Worm (Caenorhabditis elegans) whole organism, L2 larva: ENCODE data around the gene eps-8.

Experiments
- C34F6.9 ChIP-seq: fragments of 150-350 bp; optimal IDR thresholded peaks from 2 replicates; lab custom pipeline; 2014; ENCODE audit warnings: missing biosample characterization, missing genetic modification characterization
- F13H6.1 ChIP-seq: sonication (generic microtip); optimal IDR thresholded peaks from 2 replicates; lab custom pipeline; 2016; ENCODE audit warnings: missing genetic modification characterization, missing compliant biosample characterization
- R02D3.7 ChIP-seq: fragments of 150-350 bp; optimal IDR thresholded peaks from 2 replicates; lab custom pipeline; 2014; ENCODE audit warnings: missing biosample characterization, missing genetic modification characterization
- Y55F3AM.14 ChIP-seq: fragments of 200-800 bp; sonication (Bioruptor generic); optimal IDR thresholded peaks from 2 replicates; lab custom pipeline; 2018; ENCODE audit warnings: mild to moderate bottlenecking, missing genetic modification characterization, missing compliant biosample characterization
- ZK546.5 ChIP-seq: sonication (generic microtip); optimal IDR thresholded peaks from 2 replicates; lab custom pipeline; 2017; ENCODE audit warnings: missing biosample characterization, missing genetic modification characterization
- alr-1 ChIP-seq: fragments of 150-350 bp; optimal IDR thresholded peaks from 2 replicates; lab custom pipeline; 2014; ENCODE audit warnings: missing biosample characterization, missing genetic modification characterization
- aly-2 ChIP-seq: fragments of 150-350 bp; optimal IDR thresholded peaks from 2 replicates; lab custom pipeline; 2014; ENCODE audit warnings: missing biosample characterization, missing genetic modification characterization
- ama-1 ChIP-seq: fragments of 150-350 bp; optimal IDR thresholded peaks from 2 replicates; lab custom pipeline; 2018; ENCODE audit warnings: inconsistent platforms
- blmp-1 ChIP-seq: sonication (generic microtip); optimal IDR thresholded peaks from 2 replicates; lab custom pipeline; 2017; ENCODE audit warnings: missing genetic modification characterization, mild to moderate bottlenecking, missing compliant biosample characterization, antibody characterized with exemption, moderate library complexity; ENCODE audit not compliant: insufficient read depth
- ceh-16 ChIP-seq: fragments of 150-350 bp; optimal IDR thresholded peaks from 2 replicates; lab custom pipeline; 2014; ENCODE audit warnings: missing biosample characterization, missing genetic modification characterization
- ceh-82 ChIP-seq: fragments of 150-350 bp; optimal IDR thresholded peaks from 2 replicates; lab custom pipeline; 2014; ENCODE audit warnings: missing biosample characterization, missing genetic modification characterization
- crh-2 ChIP-seq: sonication (generic microtip); optimal IDR thresholded peaks from 2 replicates; lab custom pipeline; 2017; ENCODE audit warnings: missing biosample characterization, missing genetic modification characterization
- dmd-4 ChIP-seq: sonication (generic microtip); optimal IDR thresholded peaks from 2 replicates; lab custom pipeline; 2017; ENCODE audit warnings: missing biosample characterization, missing genetic modification characterization
- egl-27 ChIP-seq: sonication (generic microtip); optimal IDR thresholded peaks from 3 replicates; lab custom pipeline; 2017; ENCODE audit warnings: missing biosample characterization, missing genetic modification reagents, missing genetic modification characterization
- elt-1 ChIP-seq: fragments of 150-350 bp; optimal IDR thresholded peaks from 2 replicates; lab custom pipeline; 2014; ENCODE audit warnings: missing biosample characterization, missing genetic modification characterization
- elt-3 ChIP-seq: sonication (generic microtip); optimal IDR thresholded peaks from 2 replicates; lab custom pipeline; 2017; ENCODE audit warnings: missing biosample characterization, missing genetic modification characterization
- fos-1 ChIP-seq: fragments of 150-350 bp; optimal IDR thresholded peaks from 2 replicates; lab custom pipeline; 2014; ENCODE audit warnings: missing biosample characterization, missing genetic modification characterization
- gmeb-1 ChIP-seq: fragments of 150-350 bp; optimal IDR thresholded peaks from 2 replicates; lab custom pipeline; 2014; ENCODE audit warnings: missing biosample characterization, missing genetic modification characterization
- lin-11 ChIP-seq: fragments of 150-350 bp; sonication (generic microtip); optimal IDR thresholded peaks from 2 replicates; lab custom pipeline; 2014; ENCODE audit warnings: missing biosample characterization, missing genetic modification characterization, inconsistent platforms, mixed read lengths
- lin-13 ChIP-seq: fragments of 150-350 bp; optimal IDR thresholded peaks from 2 replicates; lab custom pipeline; 2014; ENCODE audit warnings: missing biosample characterization, missing genetic modification reagents, missing genetic modification characterization
- lin-39 ChIP-seq: fragments of 150-350 bp; optimal IDR thresholded peaks from 2 replicates; lab custom pipeline; 2014; ENCODE audit warnings: missing biosample characterization, missing genetic modification reagents, missing genetic modification characterization
- lsy-2 ChIP-seq, 2 experiments: fragments of 150-350 bp in 1 of 2; sonication (generic microtip) in 1 of 2; optimal IDR thresholded peaks; 2 replicates each; lab custom pipeline; 2014 to 2017; ENCODE audit warnings: missing biosample characterization in 2 of 2, missing genetic modification characterization in 2 of 2
- mab-5 ChIP-seq: fragments of 150-350 bp; optimal IDR thresholded peaks from 2 replicates; lab custom pipeline; 2014; ENCODE audit warnings: missing biosample characterization, missing genetic modification characterization
- mbf-1 ChIP-seq: sonication (generic microtip); optimal IDR thresholded peaks from 2 replicates; lab custom pipeline; 2017; ENCODE audit warnings: missing biosample characterization, missing genetic modification characterization
- mdl-1 ChIP-seq, 2 experiments: fragments of 150-350 bp in 1 of 2; sonication (generic microtip) in 1 of 2; optimal IDR thresholded peaks; 2 replicates each; lab custom pipeline; 2017; ENCODE audit warnings: missing biosample characterization in 2 of 2, missing genetic modification characterization in 2 of 2
- nhr-10 ChIP-seq: sonication (generic microtip); optimal IDR thresholded peaks from 2 replicates; lab custom pipeline; 2017; ENCODE audit warnings: missing biosample characterization, missing genetic modification characterization
- nhr-11 ChIP-seq: fragments of 150-350 bp; optimal IDR thresholded peaks from 2 replicates; lab custom pipeline; 2014; ENCODE audit warnings: missing biosample characterization, missing genetic modification characterization
- nhr-12 ChIP-seq: fragments of 150-350 bp; optimal IDR thresholded peaks from 2 replicates; lab custom pipeline; 2014; ENCODE audit warnings: missing biosample characterization, missing genetic modification characterization
- nhr-129 ChIP-seq: fragments of 150-350 bp; optimal IDR thresholded peaks from 2 replicates; lab custom pipeline; 2014; ENCODE audit warnings: missing biosample characterization, missing genetic modification characterization
- nhr-21 ChIP-seq: fragments of 150-350 bp; optimal IDR thresholded peaks from 2 replicates; lab custom pipeline; 2014; ENCODE audit warnings: missing biosample characterization, missing genetic modification characterization
- nhr-23 ChIP-seq: fragments of 150-350 bp; optimal IDR thresholded peaks from 2 replicates; lab custom pipeline; 2014; ENCODE audit warnings: missing biosample characterization, missing genetic modification reagents, missing genetic modification characterization
- nhr-237 ChIP-seq: fragments of 150-350 bp; optimal IDR thresholded peaks from 2 replicates; lab custom pipeline; 2014; ENCODE audit warnings: missing biosample characterization, missing genetic modification characterization
- nhr-25 ChIP-seq: fragments of 150-350 bp; sonication (generic microtip); optimal IDR thresholded peaks from 3 replicates; lab custom pipeline; 2014; ENCODE audit warnings: missing biosample characterization, missing genetic modification characterization
- nhr-6 ChIP-seq: fragments of 150-350 bp; optimal IDR thresholded peaks from 2 replicates; lab custom pipeline; 2014; ENCODE audit warnings: missing biosample characterization, missing genetic modification characterization
- nhr-77 ChIP-seq: fragments of 150-350 bp; optimal IDR thresholded peaks from 2 replicates; lab custom pipeline; 2014; ENCODE audit warnings: missing biosample characterization, missing genetic modification characterization
- peb-1 ChIP-seq: fragments of 150-350 bp; optimal IDR thresholded peaks from 2 replicates; lab custom pipeline; 2014; ENCODE audit warnings: missing biosample characterization, missing genetic modification characterization
- sem-4 ChIP-seq: fragments of 150-350 bp; optimal IDR thresholded peaks from 2 replicates; lab custom pipeline; 2014; ENCODE audit warnings: missing biosample characterization, missing genetic modification reagents, missing genetic modification characterization
- skn-1 ChIP-seq: sonication (generic microtip); optimal IDR thresholded peaks from 2 replicates; lab custom pipeline; 2017; ENCODE audit warnings: missing biosample characterization, missing genetic modification characterization
- sma-3 ChIP-seq: sonication (generic microtip); optimal IDR thresholded peaks from 2 replicates; lab custom pipeline; 2016; ENCODE audit warnings: missing genetic modification reagents, missing genetic modification characterization, missing compliant biosample characterization
- sma-9 ChIP-seq, 2 experiments: fragments of 150-350 bp in 1 of 2; sonication (generic microtip) in 1 of 2; optimal IDR thresholded peaks; 2 replicates each; lab custom pipeline; 2014 to 2016; ENCODE audit warnings: missing genetic modification characterization in 2 of 2, mild to moderate bottlenecking in 1 of 2, missing biosample characterization in 1 of 2, missing compliant biosample characterization in 1 of 2, missing genetic modification reagents in 1 of 2, moderate library complexity in 1 of 2
- snpc-4 ChIP-seq: fragments of 150-350 bp; optimal IDR thresholded peaks from 2 replicates; lab custom pipeline; 2014; ENCODE audit warnings: missing biosample characterization, missing genetic modification characterization
- unc-39 ChIP-seq: fragments of 150-350 bp; optimal IDR thresholded peaks from 2 replicates; lab custom pipeline; 2014; ENCODE audit warnings: missing biosample characterization, missing genetic modification characterization
- unc-55 ChIP-seq: fragments of 150-350 bp; sonication (generic microtip); optimal IDR thresholded peaks from 3 replicates; lab custom pipeline; 2014; ENCODE audit warnings: missing biosample characterization, missing genetic modification reagents, missing genetic modification characterization
- unc-62 ChIP-seq: fragments of 150-350 bp; optimal IDR thresholded peaks from 2 replicates; lab custom pipeline; 2014; ENCODE audit warnings: missing biosample characterization, missing genetic modification reagents, missing genetic modification characterization
- zag-1 ChIP-seq: fragments of 150-350 bp; optimal IDR thresholded peaks from 2 replicates; lab custom pipeline; 2014; ENCODE audit warnings: missing biosample characterization, missing genetic modification characterization
- ztf-1 ChIP-seq: fragments of 200-800 bp; sonication (Bioruptor generic); conservative IDR thresholded peaks from 2 replicates; pipeline ENCODE4 v1.3.6; 2022; ENCODE audit warnings: missing genetic modification characterization, missing compliant biosample characterization
- ztf-11 ChIP-seq: sonication (generic microtip); optimal IDR thresholded peaks from 2 replicates; lab custom pipeline; 2017; ENCODE audit warnings: missing biosample characterization, missing genetic modification characterization
- ztf-4 ChIP-seq: fragments of 150-350 bp; optimal IDR thresholded peaks from 2 replicates; lab custom pipeline; 2014; ENCODE audit warnings: missing biosample characterization, missing genetic modification characterization

The eps-8 gene

DNA sequence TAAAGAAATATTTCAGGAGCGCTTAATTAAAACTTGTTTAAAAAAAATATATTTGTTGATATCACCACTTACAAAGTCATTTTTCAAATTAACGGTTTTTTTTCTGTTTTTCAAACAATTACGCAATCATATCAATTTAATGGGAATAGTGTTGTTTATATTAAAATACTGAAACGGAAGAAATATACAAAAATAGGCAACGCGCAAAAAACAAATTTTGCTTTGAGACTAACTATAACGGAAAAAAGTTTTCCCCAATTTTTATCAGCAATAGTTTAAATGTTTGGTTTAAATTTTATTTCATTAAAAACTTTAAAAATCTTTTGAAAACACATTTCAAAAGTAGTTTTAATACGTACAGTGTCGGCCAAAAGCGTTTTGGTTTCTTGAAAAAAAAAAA lies 10.7 kb upstream of the eps-8 start:
- TF ChIP-seq elt-1 (tag; lab: Kevin White, UChicago) (no peak), nhr-129 (no peak), unc-55 (GFP tag; lab: Kevin White, UChicago) (no peak), aly-2 (tag; lab: Kevin White, UChicago) (no peak), R02D3.7 (tag; lab: Kevin White, UChicago) (no peak), ceh-16 (tag; lab: Kevin White, UChicago) (no peak), Y55F3AM.14 (GFP tag; lab: Kevin White, UChicago) (no peak)

DNA sequence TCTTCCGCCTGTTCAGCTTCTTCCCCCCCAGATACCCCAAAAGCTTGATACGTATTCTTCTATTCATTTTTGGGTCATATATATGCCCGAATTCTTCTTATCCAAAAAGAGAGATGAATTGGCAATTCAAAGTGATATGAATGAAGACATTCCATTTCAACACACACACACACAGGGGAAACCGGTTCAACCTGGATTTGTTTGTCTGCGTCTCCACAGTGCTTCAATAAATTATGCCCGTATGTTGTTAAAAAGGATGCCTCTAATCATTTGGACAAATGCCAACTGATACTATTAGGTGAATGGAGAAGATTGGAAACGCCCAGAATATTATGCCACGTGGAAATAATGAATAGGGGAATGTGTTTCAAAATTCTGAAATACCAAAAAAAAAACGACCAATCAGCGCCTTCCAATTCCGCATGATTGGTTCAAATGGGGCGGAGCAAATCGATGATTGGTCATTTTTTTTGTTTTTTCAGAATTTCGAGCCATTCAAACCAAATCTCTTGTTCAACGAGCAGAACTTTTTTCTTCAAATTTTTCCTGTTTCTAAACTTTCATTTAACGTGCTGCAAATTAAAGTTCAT lies 9.3 kb upstream of the eps-8 start:
- TF ChIP-seq nhr-10 (tag; lab: Kevin White, UChicago), result no peak
- TF ChIP-seq mdl-1 (tag; optimal IDR thresholded peaks at IDR 0.05; lab: Kevin White, UChicago), result no peak
- no peak for TF ChIP-seq crh-2 (tag; lab: Kevin White, UChicago)
- no peak for TF ChIP-seq dmd-4 (tag; lab: Kevin White, UChicago)
- TF ChIP-seq mbf-1 (tag; lab: Kevin White, UChicago), result no peak
- TF ChIP-seq ztf-11 (tag; lab: Kevin White, UChicago), result no peak
- TF ChIP-seq sma-3, result peak; percentile 69
- TF ChIP-seq ztf-4, result no peak
- TF ChIP-seq zag-1 (tag; lab: Kevin White, UChicago), result no peak
- no peak for TF ChIP-seq ceh-16 (tag; lab: Kevin White, UChicago)
- TF ChIP-seq lin-11 (tag; lab: Kevin White, UChicago), result no peak
- no peak for TF ChIP-seq nhr-6 (tag; lab: Kevin White, UChicago)
- no peak for TF ChIP-seq nhr-12 (tag; lab: Kevin White, UChicago)
- TF ChIP-seq F13H6.1 (tag; lab: Kevin White, UChicago), result no peak
- no peak for TF ChIP-seq unc-55 (GFP tag; lab: Kevin White, UChicago)
- TF ChIP-seq mab-5, result no peak
- TF ChIP-seq nhr-237 (tag; lab: Kevin White, UChicago), result no peak
- peak; percentile 51 for TF ChIP-seq nhr-25 (tag; lab: Kevin White, UChicago)
- no peak for TF ChIP-seq snpc-4 (tag; lab: Kevin White, UChicago)
- peak; percentile 16 for TF ChIP-seq gmeb-1 (tag; lab: Kevin White, UChicago)
- TF ChIP-seq sma-9 (GFP tag; optimal IDR thresholded peaks at IDR 0.05; lab: Kevin White, UChicago), result peak; percentile 30
- no peak for TF ChIP-seq sma-9 (tag; optimal IDR thresholded peaks at IDR 0.05; lab: Kevin White, UChicago)
- TF ChIP-seq nhr-21 (tag; lab: Kevin White, UChicago), result peak; percentile 82
- TF ChIP-seq sem-4 (tag; lab: Kevin White, UChicago), result peak; percentile 30
- no peak for TF ChIP-seq Y55F3AM.14 (GFP tag; lab: Kevin White, UChicago)
- TF ChIP-seq lin-39 (tag; lab: Kevin White, UChicago), result no peak
- no peak for TF ChIP-seq ztf-1 (GFP tag; lab: Robert Waterston, UW)
- TF ChIP-seq R02D3.7 (tag; lab: Kevin White, UChicago), result no peak
- no peak for TF ChIP-seq nhr-77 (tag; lab: Kevin White, UChicago)
- TF ChIP-seq unc-39, result no peak
- TF ChIP-seq C34F6.9 (tag; lab: Kevin White, UChicago), result no peak
- no peak for TF ChIP-seq ama-1 (lab: Kevin White, UChicago)
- TF ChIP-seq nhr-129, result peak; percentile 71
- no peak for TF ChIP-seq nhr-11 (tag; lab: Kevin White, UChicago)
- no peak for TF ChIP-seq elt-3 (tag; lab: Kevin White, UChicago)
- peak; percentile 26 for TF ChIP-seq egl-27
- TF ChIP-seq skn-1 (tag; lab: Kevin White, UChicago), result no peak
- TF ChIP-seq lsy-2 (tag; optimal IDR thresholded peaks at IDR 0.05; lab: Kevin White, UChicago), result no peak
- no peak for TF ChIP-seq nhr-23 (tag; lab: Kevin White, UChicago)
- no peak for TF ChIP-seq unc-62 (GFP tag; lab: Kevin White, UChicago)
- no peak for TF ChIP-seq fos-1 (tag; lab: Kevin White, UChicago)
- no peak for TF ChIP-seq peb-1
- TF ChIP-seq aly-2 (tag; lab: Kevin White, UChicago), result no peak
- no peak for TF ChIP-seq elt-1 (tag; lab: Kevin White, UChicago)
- no peak for TF ChIP-seq ZK546.5
- no peak for TF ChIP-seq alr-1
- TF ChIP-seq ceh-82, result no peak
- no peak for TF ChIP-seq lin-13 (GFP tag; lab: Kevin White, UChicago)
- TF ChIP-seq blmp-1 (tag; lab: Kevin White, UChicago), result no peak
